Fruit fly (Drosophila melanogaster): Measurements from ENCODE around the gene Cortactin.
A peak's percentile ranks its signal among the peaks of the same experiment; 100 is the strongest.

Cortactin gene

dm6 chr3R:21096532-21097143 lies 32.4 kb upstream of the Cortactin start:
- TF ChIP-seq Snoo (tag; optimal IDR thresholded peaks at IDR 0.05) (no peak), CG15710 (tag; optimal IDR thresholded peaks at IDR 0.05) (no peak), gl (tag; optimal IDR thresholded peaks at IDR 0.05) (no peak), fd96Ca (GFP tag; IDR thresholded peaks at IDR 0.05) (peak; percentile 36; the same call in 2 of the 3 replicates), Ets98B (GFP tag; IDR thresholded peaks at IDR 0.05) (peak; percentile 10; the same call in 1 of the 2 replicates)

- TF ChIP-seq CG13204 (GFP tag; optimal IDR thresholded peaks at IDR 0.05), result no peak
These were observed 30.0 kb upstream of the Cortactin start for dm6 chr3R:21094292-21094691.

dm6 chr3R:21092829-21093228 lies 28.6 kb upstream of the Cortactin start:
- TF ChIP-seq CG34367 (tag; optimal IDR thresholded peaks at IDR 0.05) (no peak), CG13204 (GFP tag; optimal IDR thresholded peaks at IDR 0.05) (no peak), gl (tag; optimal IDR thresholded peaks at IDR 0.05) (no peak), Pif1B (GFP tag; optimal IDR thresholded peaks at IDR 0.05) (no peak), CG14655 (GFP tag; optimal IDR thresholded peaks at IDR 0.05) (no peak), CG15710 (tag; optimal IDR thresholded peaks at IDR 0.05) (no peak), fd96Ca (GFP tag; IDR thresholded peaks at IDR 0.05) (no peak), D1 (tag; optimal IDR thresholded peaks at IDR 0.05) (no peak), CG4496 (GFP tag; IDR thresholded peaks at IDR 0.05) (no peak), CG17806 (tag; optimal IDR thresholded peaks at IDR 0.05) (no peak), EcR (GFP tag; optimal IDR thresholded peaks at IDR 0.05) (no peak), CG9948 (tag; optimal IDR thresholded peaks at IDR 0.05) (no peak), CG32121 (GFP tag; IDR thresholded peaks at IDR 0.05) (no peak)

dm6 chr3R:21092036-21092435 lies 27.8 kb upstream of the Cortactin start:
- no peak for TF ChIP-seq CG13204 (GFP tag; optimal IDR thresholded peaks at IDR 0.05)
- no peak for TF ChIP-seq CG12605 (GFP tag; IDR thresholded peaks at IDR 0.05)
- TF ChIP-seq CG14655 (GFP tag; optimal IDR thresholded peaks at IDR 0.05), result no peak
- no peak for TF ChIP-seq rn (GFP tag; IDR thresholded peaks at IDR 0.05)
- peak; percentile 64 for TF ChIP-seq EcR (GFP tag; optimal IDR thresholded peaks at IDR 0.05)
- TF ChIP-seq gl (tag; optimal IDR thresholded peaks at IDR 0.05), result no peak
- TF ChIP-seq CG34367 (tag; optimal IDR thresholded peaks at IDR 0.05), result no peak

- TF ChIP-seq rn (GFP tag; IDR thresholded peaks at IDR 0.05) (no peak), CG4496 (GFP tag; IDR thresholded peaks at IDR 0.05) (peak; percentile 40; the same call in 1 of the 3 replicates)
These were observed 27.2 kb upstream of the Cortactin start for dm6 chr3R:21091500-21091899.

DNA sequence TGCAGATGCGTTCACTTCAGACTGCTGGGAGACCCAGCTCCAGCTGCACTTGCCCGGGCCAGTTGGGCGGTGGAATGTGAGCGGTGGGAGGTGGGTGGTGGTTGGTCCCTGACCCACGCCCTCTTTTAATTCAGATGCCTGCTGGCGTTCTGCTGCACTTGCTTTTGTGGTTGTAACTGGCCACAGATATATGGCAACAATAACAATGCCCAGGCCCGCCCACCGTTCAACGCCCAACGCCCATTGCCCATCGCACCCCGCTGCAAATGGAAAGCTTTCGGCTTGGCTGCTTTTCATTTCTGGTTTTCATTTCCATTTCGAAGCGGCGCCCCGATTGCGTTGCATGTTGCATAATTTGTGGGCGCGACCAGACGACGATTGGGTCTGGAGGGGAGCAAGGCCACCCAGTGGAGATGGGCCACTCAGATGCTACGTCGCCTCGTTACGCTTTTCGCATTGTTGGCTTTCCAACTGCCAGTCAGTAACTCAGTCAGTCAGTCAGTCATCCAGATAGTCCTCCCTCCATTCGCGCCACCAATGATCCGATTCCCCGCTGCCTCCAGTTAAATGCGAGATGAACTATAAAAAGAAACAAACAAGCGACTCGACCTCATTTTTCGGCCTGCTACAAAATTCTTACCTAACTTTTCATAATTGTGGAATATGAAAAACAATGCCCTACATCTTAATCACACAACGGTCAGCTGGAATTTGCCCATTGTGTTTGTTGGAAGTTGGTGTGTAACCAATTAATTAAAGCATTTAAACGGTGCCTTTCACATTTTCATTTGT lies 26.2 kb upstream of the Cortactin start:
- TF ChIP-seq EcR (GFP tag; optimal IDR thresholded peaks at IDR 0.05) (peak; percentile 62), rn (GFP tag; IDR thresholded peaks at IDR 0.05) (no peak), CG14655 (GFP tag; optimal IDR thresholded peaks at IDR 0.05) (no peak), CG13204 (GFP tag; optimal IDR thresholded peaks at IDR 0.05) (peak; percentile 20), CG8159 (tag; optimal IDR thresholded peaks at IDR 0.05) (no peak)

DNA sequence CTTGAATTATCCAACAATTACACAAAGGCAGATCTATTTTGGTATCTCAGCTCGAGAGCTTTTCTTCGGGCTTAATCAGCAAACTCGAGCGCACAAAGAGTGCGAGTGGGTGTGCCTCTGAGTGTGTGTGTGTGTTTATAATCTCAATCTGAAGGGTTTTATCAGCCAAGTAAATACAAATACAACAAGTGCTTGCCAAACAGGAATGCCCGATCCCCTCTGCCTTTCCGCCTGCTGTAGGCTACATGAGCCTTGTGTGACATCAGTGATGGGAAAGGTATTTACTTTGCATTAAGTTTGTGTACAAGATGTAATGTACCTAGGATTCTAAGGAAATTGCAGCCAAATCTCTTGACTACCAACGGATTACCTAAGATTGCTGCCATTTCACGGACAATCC lies 25.1 kb upstream of the Cortactin start:
- TF ChIP-seq Pif1B (GFP tag; optimal IDR thresholded peaks at IDR 0.05) (peak; percentile 64), fd96Ca (GFP tag; IDR thresholded peaks at IDR 0.05) (peak; percentile 42; the same call in 1 of the 3 replicates), CG34367 (tag; optimal IDR thresholded peaks at IDR 0.05) (peak; percentile 41), CG8301 (tag; optimal IDR thresholded peaks at IDR 0.05) (no peak), CG32121 (GFP tag; IDR thresholded peaks at IDR 0.05) (peak; percentile 29; the same call in 1 of the 2 replicates), rn (GFP tag; IDR thresholded peaks at IDR 0.05) (no peak), CG4496 (GFP tag; IDR thresholded peaks at IDR 0.05) (peak; percentile 54; the same call in 1 of the 3 replicates), Pif1A (GFP tag; optimal IDR thresholded peaks at IDR 0.05) (peak; percentile 60), CG8159 (tag; optimal IDR thresholded peaks at IDR 0.05) (peak; percentile 32), gl (tag; optimal IDR thresholded peaks at IDR 0.05) (peak; percentile 12), CG15710 (tag; optimal IDR thresholded peaks at IDR 0.05) (no peak), Snoo (tag; optimal IDR thresholded peaks at IDR 0.05) (peak; percentile 43), Ets98B (GFP tag; IDR thresholded peaks at IDR 0.05) (peak; percentile 27; the same call in 1 of the 2 replicates), CG10348 (GFP tag; IDR thresholded peaks at IDR 0.05) (no peak), CG13204 (GFP tag; optimal IDR thresholded peaks at IDR 0.05) (no peak), EcR (GFP tag; optimal IDR thresholded peaks at IDR 0.05) (no peak), CG14655 (GFP tag; optimal IDR thresholded peaks at IDR 0.05) (no peak), CG12605 (GFP tag; IDR thresholded peaks at IDR 0.05) (0 out of 2 replicates have a peak, but pooled peaks have one; percentile 31), CG17806 (tag; optimal IDR thresholded peaks at IDR 0.05) (no peak)

All from whole organism, pupa.